Worm (Caenorhabditis elegans): ENCODE data around the gene dlhd-1.

dlhd-1 gene

ce11 chrII:1134314-1135108, 37.4 kb downstream of the dlhd-1 start:
- TF ChIP-seq nhr-23 (tag; optimal IDR thresholded peaks at IDR 0.05): peak; percentile 18
- peak; percentile 24 for TF ChIP-seq lin-39 (tag; optimal IDR thresholded peaks at IDR 0.05)
- TF ChIP-seq pha-4 (tag; optimal IDR thresholded peaks at IDR 0.05): peak; percentile 23
- peak; percentile 45 for TF ChIP-seq lin-15B (tag; optimal IDR thresholded peaks at IDR 0.05)
- peak; percentile 56 for TF ChIP-seq lsy-12 (tag; optimal IDR thresholded peaks at IDR 0.05)

- TF ChIP-seq egl-27 (tag; optimal IDR thresholded peaks at IDR 0.05): no peak
Observed at ce11 chrII:1133295-1133694, 38.6 kb downstream of the dlhd-1 start.

ce11 chrII:1132750-1133149, 39.2 kb downstream of the dlhd-1 start:
- TF ChIP-seq ztf-11 (tag; optimal IDR thresholded peaks at IDR 0.05): no peak
- no peak for TF ChIP-seq snpc-4 (tag; optimal IDR thresholded peaks at IDR 0.05)
- TF ChIP-seq lin-15B (tag; optimal IDR thresholded peaks at IDR 0.05): no peak
- TF ChIP-seq nhr-12 (tag; optimal IDR thresholded peaks at IDR 0.05): no peak
- TF ChIP-seq nhr-77 (tag; optimal IDR thresholded peaks at IDR 0.05): no peak
- no peak for TF ChIP-seq fkh-2 (tag; optimal IDR thresholded peaks at IDR 0.05)
- no peak for TF ChIP-seq pha-4 (tag; optimal IDR thresholded peaks at IDR 0.05)
- no peak for TF ChIP-seq unc-39 (tag; optimal IDR thresholded peaks at IDR 0.05)
- TF ChIP-seq nhr-67 (tag; optimal IDR thresholded peaks at IDR 0.05): no peak
- TF ChIP-seq lin-39 (tag; optimal IDR thresholded peaks at IDR 0.05): no peak
- no peak for TF ChIP-seq mdl-1 (tag; optimal IDR thresholded peaks at IDR 0.05)
- TF ChIP-seq nhr-25 (tag; optimal IDR thresholded peaks at IDR 0.05): no peak
- no peak for TF ChIP-seq ZK546.5 (tag; optimal IDR thresholded peaks at IDR 0.05)
- no peak for TF ChIP-seq mml-1 (tag; optimal IDR thresholded peaks at IDR 0.05)
- no peak for TF ChIP-seq lsy-12 (tag; optimal IDR thresholded peaks at IDR 0.05)
- no peak for TF ChIP-seq egl-27 (tag; optimal IDR thresholded peaks at IDR 0.05)
- no peak for TF ChIP-seq fos-1 (tag; optimal IDR thresholded peaks at IDR 0.05)

- no peak for TF ChIP-seq mdl-1 (tag; optimal IDR thresholded peaks at IDR 0.05)
- TF ChIP-seq unc-62 (GFP tag; optimal IDR thresholded peaks at IDR 0.05): no peak
- no peak for TF ChIP-seq eor-1 (tag; optimal IDR thresholded peaks at IDR 0.05)
- TF ChIP-seq lin-39 (tag; optimal IDR thresholded peaks at IDR 0.05): no peak
- TF ChIP-seq nhr-12 (tag; optimal IDR thresholded peaks at IDR 0.05): no peak
- no peak for TF ChIP-seq elt-3 (tag; optimal IDR thresholded peaks at IDR 0.05)
- TF ChIP-seq nhr-76 (tag; optimal IDR thresholded peaks at IDR 0.05): no peak
- TF ChIP-seq nhr-237 (tag; optimal IDR thresholded peaks at IDR 0.05): no peak
- TF ChIP-seq lin-15B (tag; optimal IDR thresholded peaks at IDR 0.05): no peak
- TF ChIP-seq egl-5 (tag; optimal IDR thresholded peaks at IDR 0.05): no peak
- no peak for TF ChIP-seq sea-2 (GFP tag; optimal IDR thresholded peaks at IDR 0.05)
- no peak for TF ChIP-seq nfya-1 (tag; optimal IDR thresholded peaks at IDR 0.05; ENCODE audit: insufficient read depth)
- TF ChIP-seq ztf-11 (tag; optimal IDR thresholded peaks at IDR 0.05): no peak
- no peak for TF ChIP-seq jun-1 (tag; optimal IDR thresholded peaks at IDR 0.05)
- no peak for TF ChIP-seq elt-1 (tag; optimal IDR thresholded peaks at IDR 0.05)
- no peak for TF ChIP-seq tbx-2 (tag; optimal IDR thresholded peaks at IDR 0.05)
- no peak for TF ChIP-seq unc-39 (tag; optimal IDR thresholded peaks at IDR 0.05)
Observed at ce11 chrII:1131821-1132220, 40.1 kb downstream of the dlhd-1 start.

ce11 chrII:1131367-1131766, 40.6 kb downstream of the dlhd-1 start:
- TF ChIP-seq unc-39 (tag; optimal IDR thresholded peaks at IDR 0.05): no peak
- TF ChIP-seq ama-1 (optimal IDR thresholded peaks at IDR 0.05): no peak
- TF ChIP-seq elt-1 (tag; optimal IDR thresholded peaks at IDR 0.05): no peak
- no peak for TF ChIP-seq eor-1 (tag; optimal IDR thresholded peaks at IDR 0.05)
- no peak for TF ChIP-seq pqm-1 (tag; optimal IDR thresholded peaks at IDR 0.05)
- TF ChIP-seq ceh-9 (tag; optimal IDR thresholded peaks at IDR 0.05): no peak
- TF ChIP-seq fkh-10 (GFP tag; optimal IDR thresholded peaks at IDR 0.05): no peak
- TF ChIP-seq zag-1 (tag; optimal IDR thresholded peaks at IDR 0.05): no peak
- TF ChIP-seq mml-1 (tag; optimal IDR thresholded peaks at IDR 0.05): no peak
- no peak for TF ChIP-seq pha-4 (tag; optimal IDR thresholded peaks at IDR 0.05)
- no peak for TF ChIP-seq lin-39 (tag; optimal IDR thresholded peaks at IDR 0.05)
- TF ChIP-seq R02D3.7 (tag; optimal IDR thresholded peaks at IDR 0.05): no peak
- TF ChIP-seq nhr-77 (tag; optimal IDR thresholded peaks at IDR 0.05): no peak
- no peak for TF ChIP-seq nhr-11 (tag; optimal IDR thresholded peaks at IDR 0.05)
